Fruit fly (Drosophila melanogaster): ENCODE measurements around the gene Gr64d.

The Gr64d gene

DNA sequence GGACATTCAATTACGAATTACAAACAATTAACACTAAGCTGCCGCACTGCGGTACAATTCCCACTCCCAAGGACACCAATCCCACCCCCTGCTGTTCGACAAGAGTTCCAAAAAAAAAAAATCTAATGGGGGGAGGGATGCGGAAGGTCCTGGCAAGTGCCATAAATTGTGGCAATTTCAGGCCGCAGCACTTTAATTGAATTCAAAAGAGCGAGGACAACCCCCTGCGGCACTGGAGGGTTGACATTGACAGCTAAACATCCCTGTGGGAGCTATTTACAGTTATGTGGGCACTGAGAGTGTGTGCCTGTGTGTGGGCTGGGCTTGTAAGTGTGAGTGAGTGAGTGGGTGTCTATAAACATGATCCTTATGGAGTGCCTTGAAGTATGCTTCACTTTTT is 45.0 kb downstream of the Gr64d start:
- no peak for TF ChIP-seq usp (GFP tag; optimal IDR thresholded peaks at IDR 0.05)
- no peak for TF ChIP-seq ey (GFP tag; optimal IDR thresholded peaks at IDR 0.05)
- TF ChIP-seq jim (GFP tag; optimal IDR thresholded peaks at IDR 0.05), result no peak
- TF ChIP-seq fru (GFP tag; optimal IDR thresholded peaks at IDR 0.05), result no peak
- no peak for TF ChIP-seq OdsH (GFP tag; optimal IDR thresholded peaks at IDR 0.05)
- no peak for TF ChIP-seq Dfd (GFP tag; optimal IDR thresholded peaks at IDR 0.05)
- no peak for TF ChIP-seq CG32264 (GFP tag; optimal IDR thresholded peaks at IDR 0.05)

DNA sequence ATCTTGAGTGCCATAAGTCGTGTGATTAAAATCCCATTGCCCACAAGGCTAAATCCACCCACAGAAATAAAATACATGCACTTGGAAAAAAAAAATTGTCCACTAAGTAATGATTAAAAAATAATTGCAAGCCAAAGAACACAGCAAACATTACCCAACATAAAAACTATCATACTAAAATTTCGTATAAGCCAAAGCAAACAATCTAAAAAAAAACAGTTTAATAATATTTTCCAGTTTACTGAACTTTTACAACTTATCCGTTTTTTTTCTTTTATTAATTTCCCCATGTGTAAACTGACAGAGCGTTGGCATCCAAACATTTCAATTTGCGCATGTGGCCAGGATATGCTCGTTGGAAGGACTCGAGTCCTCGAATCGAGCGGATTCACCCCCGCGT is 48.4 kb downstream of the Gr64d start:
- TF ChIP-seq usp (GFP tag; optimal IDR thresholded peaks at IDR 0.05), result no peak
- TF ChIP-seq br (GFP tag; optimal IDR thresholded peaks at IDR 0.05), result no peak
- TF ChIP-seq Vsx2 (GFP tag; optimal IDR thresholded peaks at IDR 0.05; ENCODE audit: partially characterized antibody), result no peak
- TF ChIP-seq foxo (GFP tag; optimal IDR thresholded peaks at IDR 0.05), result no peak
- TF ChIP-seq pan (optimal IDR thresholded peaks at IDR 0.05), result no peak
- TF ChIP-seq dl (GFP tag; optimal IDR thresholded peaks at IDR 0.05; ENCODE audit: insufficient read depth in 1 of 2, partially characterized antibody in 2 of 2), result no peak
- TF ChIP-seq psq (GFP tag; optimal IDR thresholded peaks at IDR 0.05), result no peak
- no peak for TF ChIP-seq sv (GFP tag; optimal IDR thresholded peaks at IDR 0.05)
- TF ChIP-seq Hnf4 (GFP tag; optimal IDR thresholded peaks at IDR 0.05), result no peak
- no peak for TF ChIP-seq Myc (optimal IDR thresholded peaks at IDR 0.05)
- TF ChIP-seq Abd-B (GFP tag; optimal IDR thresholded peaks at IDR 0.05), result no peak
- no peak for TF ChIP-seq Mio (GFP tag; optimal IDR thresholded peaks at IDR 0.05)
- no peak for TF ChIP-seq Hr78 (GFP tag; optimal IDR thresholded peaks at IDR 0.05)
- no peak for TF ChIP-seq Hr83 (GFP tag; optimal IDR thresholded peaks at IDR 0.05; ENCODE audit: poor library complexity, severe bottlenecking)

DNA sequence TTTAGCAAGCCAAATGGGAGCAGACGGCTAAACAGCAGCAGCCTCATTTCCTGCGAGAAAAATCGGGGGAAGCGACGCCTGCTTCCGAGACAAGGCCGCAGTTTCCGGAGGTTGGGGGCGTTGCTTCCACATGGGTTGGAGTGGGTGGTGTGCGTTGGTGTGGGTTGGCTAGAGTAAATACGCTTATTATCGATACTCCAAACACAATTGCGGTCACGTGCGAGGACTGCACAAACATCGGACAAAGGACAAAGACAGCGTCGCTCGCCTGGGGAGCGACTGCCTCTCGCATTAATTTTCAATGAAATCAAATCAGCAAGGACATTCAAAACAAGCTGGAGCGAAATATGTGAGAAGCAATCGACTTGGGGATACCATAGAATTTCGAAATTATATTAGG is 49.4 kb downstream of the Gr64d start:
- TF ChIP-seq sage (GFP tag; optimal IDR thresholded peaks at IDR 0.05) (no peak), HLH106 (tag; optimal IDR thresholded peaks at IDR 0.05) (no peak), Jra (GFP tag; optimal IDR thresholded peaks at IDR 0.05) (no peak), lola (GFP tag; optimal IDR thresholded peaks at IDR 0.05) (no peak), usp (GFP tag; optimal IDR thresholded peaks at IDR 0.05) (no peak), CG9705 (GFP tag; optimal IDR thresholded peaks at IDR 0.05) (no peak), Dif (GFP tag; optimal IDR thresholded peaks at IDR 0.05; ENCODE audit: partially characterized antibody) (no peak), OdsH (GFP tag; optimal IDR thresholded peaks at IDR 0.05) (no peak), woc (GFP tag; optimal IDR thresholded peaks at IDR 0.05) (no peak), foxo (GFP tag; optimal IDR thresholded peaks at IDR 0.05) (no peak), CG32264 (GFP tag; optimal IDR thresholded peaks at IDR 0.05) (no peak), Abd-B (GFP tag; optimal IDR thresholded peaks at IDR 0.05) (no peak), Dfd (GFP tag; optimal IDR thresholded peaks at IDR 0.05) (no peak)

DNA sequence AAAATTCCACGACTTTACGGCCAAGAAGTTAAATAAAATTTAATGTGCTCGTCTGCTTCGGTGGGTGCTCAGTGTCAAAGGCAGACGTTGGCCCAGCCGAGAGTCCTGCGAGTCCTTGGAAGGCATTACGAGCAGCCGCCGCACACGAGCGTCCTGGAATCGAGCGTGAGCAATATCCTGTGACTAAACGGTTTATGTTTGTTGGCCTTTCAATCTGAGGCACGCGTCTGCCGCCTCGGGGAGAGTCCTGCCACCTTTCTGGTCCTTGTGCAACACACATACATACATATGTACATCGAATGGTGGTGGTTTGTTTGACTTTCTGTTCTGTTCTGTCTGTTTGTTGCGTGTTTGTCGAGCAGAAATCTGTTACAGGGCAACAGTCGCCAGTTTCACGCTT is 51.6 kb downstream of the Gr64d start:
- no peak for TF ChIP-seq lola (GFP tag; optimal IDR thresholded peaks at IDR 0.05)
- no peak for TF ChIP-seq Vsx2 (GFP tag; optimal IDR thresholded peaks at IDR 0.05; ENCODE audit: partially characterized antibody)
- TF ChIP-seq Dfd (GFP tag; optimal IDR thresholded peaks at IDR 0.05), result no peak
- no peak for TF ChIP-seq HLH106 (tag; optimal IDR thresholded peaks at IDR 0.05)
- no peak for TF ChIP-seq brk (GFP tag; optimal IDR thresholded peaks at IDR 0.05)
- TF ChIP-seq tai (GFP tag; optimal IDR thresholded peaks at IDR 0.05), result no peak
- no peak for TF ChIP-seq CG9705 (GFP tag; optimal IDR thresholded peaks at IDR 0.05)
- no peak for TF ChIP-seq h (GFP tag; optimal IDR thresholded peaks at IDR 0.05)
- TF ChIP-seq ey (GFP tag; optimal IDR thresholded peaks at IDR 0.05), result no peak
- no peak for TF ChIP-seq dl (GFP tag; optimal IDR thresholded peaks at IDR 0.05; ENCODE audit: insufficient read depth in 1 of 2, partially characterized antibody in 2 of 2)
- TF ChIP-seq br (GFP tag; optimal IDR thresholded peaks at IDR 0.05), result no peak
- no peak for TF ChIP-seq Hr78 (GFP tag; optimal IDR thresholded peaks at IDR 0.05)
- no peak for TF ChIP-seq usp (GFP tag; optimal IDR thresholded peaks at IDR 0.05)

Measured in whole organism, wandering third instar larva.